Fruit fly (Drosophila melanogaster) whole organism, wandering third instar larva: ENCODE measurements around the gene Boh1.

Source experiments
- Abd-B ChIP-seq: fragments of >200 bp; optimal IDR thresholded peaks from 2 replicates; lab custom pipeline; 2017; ENCODE audit warnings: missing biosample characterization, missing genetic modification characterization
- CG9705 ChIP-seq: fragments of 200-800 bp; sonication (Bioruptor generic); optimal IDR thresholded peaks from 2 replicates; lab custom pipeline; 2018; ENCODE audit warnings: missing biosample characterization, mild to moderate bottlenecking, missing genetic modification characterization
- Dfd ChIP-seq: fragments of >200 bp; optimal IDR thresholded peaks from 2 replicates; lab custom pipeline; 2017; ENCODE audit warnings: missing biosample characterization, missing genetic modification characterization
- Dif ChIP-seq: fragments of 200-275, 200-300 bp; sonication (Bioruptor generic); optimal IDR thresholded peaks from 2 replicates; lab custom pipeline; 2018; ENCODE audit warnings: missing biosample characterization, missing genetic modification characterization; ENCODE audit not compliant: partially characterized antibody
- GATAd ChIP-seq: sonication (Bioruptor generic); optimal IDR thresholded peaks from 2 replicates; lab custom pipeline; 2016; ENCODE audit warnings: missing biosample characterization, missing genetic modification characterization
- HLH106 ChIP-seq: fragments of 200-800 bp; optimal IDR thresholded peaks from 3 replicates; lab custom pipeline; 2019; ENCODE audit warnings: missing biosample characterization, mild to moderate bottlenecking, missing genetic modification characterization, moderate library complexity
- Hnf4 ChIP-seq: fragments of 200-800 bp; sonication (Bioruptor generic); optimal IDR thresholded peaks from 2 replicates; lab custom pipeline; 2016; ENCODE audit warnings: missing biosample characterization, mild to moderate bottlenecking, missing genetic modification characterization
- Hr83 ChIP-seq: fragments of 200-300 bp; sonication (Bioruptor generic); optimal IDR thresholded peaks from 2 replicates; lab custom pipeline; 2016; ENCODE audit warnings: missing biosample characterization, mild to moderate bottlenecking, missing genetic modification characterization, moderate library complexity; ENCODE audit not compliant: poor library complexity, severe bottlenecking
- Jra ChIP-seq: sonication (Bioruptor generic); optimal IDR thresholded peaks from 2 replicates; lab custom pipeline; 2016; ENCODE audit warnings: missing biosample characterization, missing genetic modification characterization
- Mio ChIP-seq: sonication (Bioruptor generic); optimal IDR thresholded peaks from 2 replicates; lab custom pipeline; 2016; ENCODE audit warnings: missing biosample characterization, missing genetic modification characterization
- Myc ChIP-seq: fragments of >200 bp; optimal IDR thresholded peaks from 2 replicates; lab custom pipeline; 2017
- N ChIP-seq: fragments of >200 bp; optimal IDR thresholded peaks from 2 replicates; lab custom pipeline; 2018; ENCODE audit warnings: missing biosample characterization, missing external identifiers, missing genetic modification characterization
- OdsH ChIP-seq: fragments of 200-800 bp; sonication (Bioruptor generic); optimal IDR thresholded peaks from 2 replicates; lab custom pipeline; 2016; ENCODE audit warnings: missing biosample characterization, mild to moderate bottlenecking, missing genetic modification characterization
- Sp1 ChIP-seq: fragments of 200-800 bp; sonication (Bioruptor generic); optimal IDR thresholded peaks from 3 replicates; lab custom pipeline; 2019; ENCODE audit warnings: missing biosample characterization, mild to moderate bottlenecking, missing genetic modification characterization, moderate library complexity
- Vsx2 ChIP-seq: fragments of 200-300, 225-300 bp; sonication (Bioruptor generic); optimal IDR thresholded peaks from 2 replicates; lab custom pipeline; 2018; ENCODE audit warnings: missing biosample characterization, missing genetic modification characterization; ENCODE audit not compliant: partially characterized antibody
- br ChIP-seq: fragments of 200-800 bp; sonication (Bioruptor generic); optimal IDR thresholded peaks from 2 replicates; lab custom pipeline; 2016; ENCODE audit warnings: missing biosample characterization, missing genetic modification characterization
- dl ChIP-seq, 2 experiments: fragments of 175-275, 200-275 bp in 1 of 2; fragments of 200-275 bp in 1 of 2; sonication (Bioruptor generic); optimal IDR thresholded peaks; lab custom pipeline; 2018; ENCODE audit warnings: mild to moderate bottlenecking in 2 of 2, missing biosample characterization in 2 of 2, missing genetic modification characterization in 2 of 2, moderate library complexity in 2 of 2; ENCODE audit not compliant: partially characterized antibody in 2 of 2, insufficient read depth in 1 of 2
- dmrt93B ChIP-seq: fragments of 200-800 bp; sonication (Bioruptor generic); optimal IDR thresholded peaks from 2 replicates; lab custom pipeline; 2018; ENCODE audit warnings: missing biosample characterization, mild to moderate bottlenecking, missing genetic modification characterization
- dsf ChIP-seq: sonication (Bioruptor generic); optimal IDR thresholded peaks from 2 replicates; lab custom pipeline; 2016; ENCODE audit warnings: missing biosample characterization, missing genetic modification characterization, borderline replicate concordance
- ey ChIP-seq: fragments of 200-800 bp; sonication (Bioruptor generic); optimal IDR thresholded peaks from 2 replicates; lab custom pipeline; 2016; ENCODE audit warnings: missing biosample characterization, missing genetic modification characterization
- foxo ChIP-seq, 2 experiments: fragments of 200-800 bp; sonication (Bioruptor generic); optimal IDR thresholded peaks; 2 replicates in 1 of 2; 3 replicates in 1 of 2; lab custom pipeline; 2016 to 2017; ENCODE audit warnings: missing biosample characterization in 2 of 2, missing genetic modification characterization in 2 of 2
- fru ChIP-seq: fragments of 200-800 bp; sonication (Bioruptor generic); optimal IDR thresholded peaks from 3 replicates; lab custom pipeline; 2016; ENCODE audit warnings: missing biosample characterization, mild to moderate bottlenecking, missing genetic modification characterization
- h ChIP-seq: fragments of 200-800 bp; sonication (Bioruptor generic); optimal IDR thresholded peaks from 3 replicates; lab custom pipeline; 2016; ENCODE audit warnings: missing biosample characterization, mild to moderate bottlenecking, missing genetic modification characterization
- jim ChIP-seq: fragments of 175-275, 200-325 bp; sonication (Bioruptor generic); optimal IDR thresholded peaks from 2 replicates; lab custom pipeline; 2016; ENCODE audit warnings: missing biosample characterization, mild to moderate bottlenecking, missing genetic modification characterization
- psq ChIP-seq: fragments of 200-800 bp; sonication (Bioruptor generic); optimal IDR thresholded peaks from 3 replicates; lab custom pipeline; 2017; ENCODE audit warnings: missing biosample characterization, mild to moderate bottlenecking, missing genetic modification characterization, moderate library complexity
- rgr ChIP-seq: fragments of 200-800 bp; sonication (Bioruptor generic); optimal IDR thresholded peaks from 3 replicates; lab custom pipeline; 2016; ENCODE audit warnings: missing biosample characterization, mild to moderate bottlenecking, missing genetic modification characterization
- sage ChIP-seq: fragments of 200-800 bp; sonication (Bioruptor generic); optimal IDR thresholded peaks from 2 replicates; lab custom pipeline; 2016; ENCODE audit warnings: missing biosample characterization, mild to moderate bottlenecking, missing genetic modification characterization
- sv ChIP-seq: fragments of 200-800 bp; sonication (Bioruptor generic); optimal IDR thresholded peaks from 3 replicates; lab custom pipeline; 2016; ENCODE audit warnings: missing biosample characterization, missing genetic modification characterization
- tai ChIP-seq: sonication (Bioruptor generic); optimal IDR thresholded peaks from 2 replicates; lab custom pipeline; 2016; ENCODE audit warnings: missing biosample characterization, missing genetic modification characterization
- woc ChIP-seq: sonication (Bioruptor generic); optimal IDR thresholded peaks from 2 replicates; lab custom pipeline; 2016; ENCODE audit warnings: missing biosample characterization, mild to moderate bottlenecking, missing genetic modification characterization

Boh1 gene

DNA sequence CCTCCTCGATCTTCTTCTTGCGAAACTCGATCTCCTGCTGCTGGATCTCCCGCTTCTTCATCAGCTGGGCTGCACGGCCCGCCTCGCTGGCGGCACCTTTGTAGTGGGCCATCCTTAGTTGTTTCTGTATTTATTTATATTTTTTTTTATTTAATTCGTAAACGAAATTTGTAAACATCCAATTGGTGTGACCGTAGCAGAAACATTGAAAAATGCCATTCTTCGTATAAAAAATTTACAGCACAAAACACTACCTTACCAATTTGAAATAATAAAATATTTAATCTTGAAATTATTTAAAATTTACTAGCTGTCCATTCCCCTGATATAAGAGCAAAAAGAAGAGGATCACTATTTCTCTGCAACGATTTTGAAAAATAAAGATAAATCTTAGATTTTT lies 1.6 kb upstream of the Boh1 start, which contains the start of gene CG12259:
Gene CG12259 (minus strand): TSS at position 207 of the 400 bp plus-strand sequence.
- peak; percentile 6 for TF ChIP-seq woc
- TF ChIP-seq br, result no peak
- TF ChIP-seq, all 38 proteins: peak for 1

DNA sequence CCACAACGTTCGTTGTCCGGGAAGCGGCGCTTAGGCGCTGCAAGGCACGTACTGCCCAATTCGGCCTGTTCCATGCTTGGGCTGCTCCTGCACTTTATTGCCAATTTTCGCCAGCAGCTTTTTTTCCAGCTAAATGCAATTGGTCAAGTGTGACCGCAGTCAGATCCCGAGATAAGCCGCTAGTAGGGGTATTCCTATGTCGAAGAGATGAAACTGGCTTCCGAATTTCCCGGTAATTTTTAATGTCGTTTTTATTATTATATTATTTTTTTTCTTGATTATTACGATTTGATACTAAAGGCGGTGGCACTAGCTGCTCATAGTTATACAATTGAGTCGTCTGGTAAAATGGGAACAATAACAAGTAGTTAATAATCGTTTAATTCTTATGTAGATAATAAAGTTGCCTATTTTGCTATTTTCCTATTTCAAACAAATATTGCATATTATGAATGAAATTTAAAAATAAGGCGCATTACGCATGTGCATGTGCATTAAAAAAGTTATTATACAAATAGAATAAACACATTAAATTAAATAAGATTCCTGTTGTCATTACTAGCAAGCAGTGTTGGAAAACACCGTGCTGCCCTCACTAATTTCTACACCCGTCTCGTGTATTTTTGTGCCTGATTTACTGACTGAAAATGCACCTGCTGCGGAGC lies 2.8 kb downstream of the Boh1 start, which contains the start of the genes CG5003 and mRpS22:
Gene CG5003 (minus strand): TSS at position 162 of the 665 bp plus-strand sequence.
Gene mRpS22 (plus strand): TSS at position 554 of the 665 bp plus-strand sequence.
- TF ChIP-seq CG9705 (GFP tag; lab: Kevin White, UChicago) (no peak), GATAd (no peak), fru (peak; percentile 44), Sp1 (GFP tag; lab: Kevin White, UChicago) (peak; percentile 61), jim (GFP tag; lab: Kevin White, UChicago) (no peak), HLH106 (peak; percentile 75), Hr83 (GFP tag; lab: Kevin White, UChicago) (peak; percentile 29), Hnf4 (GFP tag; lab: Kevin White, UChicago) (no peak), OdsH (GFP tag; lab: Kevin White, UChicago) (peak; percentile 53), dmrt93B (GFP tag; lab: Kevin White, UChicago) (peak; percentile 57), woc (peak; percentile 43), psq (GFP tag; lab: Kevin White, UChicago) (peak; percentile 51), Mio (GFP tag; lab: Kevin White, UChicago) (no peak), Abd-B (GFP tag; lab: Kevin White, UChicago) (no peak), sage (GFP tag; lab: Kevin White, UChicago) (peak; percentile 33), ey (GFP tag; lab: Kevin White, UChicago) (no peak), foxo (GFP tag; optimal IDR thresholded peaks at IDR 0.05; lab: Kevin White, UChicago) (peak in 1 of 2 experiments; percentile 77), h (GFP tag; lab: Kevin White, UChicago) (peak; percentile 64), rgr (GFP tag; lab: Kevin White, UChicago) (peak; percentile 58), Jra (GFP tag; lab: Kevin White, UChicago) (no peak), tai (GFP tag; lab: Kevin White, UChicago) (no peak), Myc (lab: Kevin White, UChicago) (peak; percentile 38), Vsx2 (GFP tag; lab: Kevin White, UChicago) (no peak)

DNA sequence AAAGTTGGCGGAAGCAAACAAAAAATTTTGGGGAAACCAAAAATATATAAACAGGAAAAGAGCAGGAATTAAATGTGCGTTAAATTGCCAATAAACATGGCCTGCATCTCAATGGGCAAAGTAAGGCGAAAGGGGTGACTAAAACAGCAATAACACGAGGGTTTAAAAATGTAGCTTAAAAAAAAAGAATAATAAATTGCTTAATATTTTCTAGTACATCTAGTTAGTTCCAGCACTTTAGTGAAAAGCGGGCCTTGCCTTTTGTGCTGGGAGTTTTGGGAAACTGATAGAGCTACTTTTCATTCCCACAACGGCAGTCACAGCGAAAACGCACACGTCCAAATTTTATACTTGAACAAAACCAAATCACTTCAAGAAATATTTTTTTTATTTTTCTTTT lies 7.1 kb downstream of the Boh1 start, which contains the start of gene mil:
Gene mil (plus strand): TSS at position 301 of the 400 bp plus-strand sequence.
- no peak for TF ChIP-seq jim (GFP tag; lab: Kevin White, UChicago)
- no peak for TF ChIP-seq Dfd (GFP tag; lab: Kevin White, UChicago)
- TF ChIP-seq foxo (GFP tag; optimal IDR thresholded peaks at IDR 0.05; lab: Kevin White, UChicago), result no peak
- no peak for TF ChIP-seq tai (GFP tag; lab: Kevin White, UChicago)
- TF ChIP-seq Vsx2 (GFP tag; lab: Kevin White, UChicago), result no peak
- no peak for TF ChIP-seq Hr83 (GFP tag; lab: Kevin White, UChicago)
- no peak for TF ChIP-seq h (GFP tag; lab: Kevin White, UChicago)
- TF ChIP-seq dsf (GFP tag; lab: Kevin White, UChicago), result no peak
- TF ChIP-seq sage (GFP tag; lab: Kevin White, UChicago), result no peak
- no peak for TF ChIP-seq fru
- no peak for TF ChIP-seq N (GFP tag; lab: Kevin White, UChicago)
- no peak for TF ChIP-seq sv (GFP tag; lab: Kevin White, UChicago)
- no peak for TF ChIP-seq Hnf4 (GFP tag; lab: Kevin White, UChicago)

DNA sequence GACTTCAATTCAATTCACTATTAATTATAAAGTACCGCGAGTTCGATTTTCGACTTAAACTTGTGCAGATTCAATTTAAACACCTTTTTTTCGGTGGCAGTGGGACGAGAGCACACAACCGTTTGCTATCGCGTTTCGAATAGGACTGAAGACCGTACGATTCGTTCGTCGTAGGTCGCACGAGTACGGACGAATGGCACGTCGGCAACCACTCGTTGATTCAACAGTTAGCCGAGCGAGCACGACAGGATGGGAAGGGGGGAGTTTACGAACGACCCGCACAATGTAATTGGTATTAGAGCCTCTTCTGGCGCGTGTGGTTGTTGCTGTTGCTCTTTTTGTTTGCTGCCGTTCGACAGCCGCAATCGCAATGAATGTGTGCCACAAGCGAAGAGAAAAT lies 13.6 kb downstream of the Boh1 start, which contains the start of gene CG34353:
Gene CG34353 (minus strand): TSS at position 149 of the 400 bp plus-strand sequence.
- TF ChIP-seq psq (GFP tag; lab: Kevin White, UChicago) (peak; percentile 3), tai (GFP tag; lab: Kevin White, UChicago) (no peak), dl (GFP tag; optimal IDR thresholded peaks at IDR 0.05; lab: Kevin White, UChicago; ENCODE audit: insufficient read depth in 1 of 2, partially characterized antibody in 2 of 2) (peak in 1 of 2 experiments; percentile 16), Dif (peak; percentile 47), CG9705 (GFP tag; lab: Kevin White, UChicago) (no peak), Vsx2 (GFP tag; lab: Kevin White, UChicago) (peak; percentile 0)
